Fruit fly (Drosophila melanogaster) whole organism, embryonic: ENCODE results near the gene CG13081.

Experiments
- Aef1 ChIP-seq: fragments of 200-800 bp; sonication (Bioruptor generic); IDR thresholded peaks from 3 replicates; pipeline ENCODE4 v1.3.6; 2022; ENCODE audit warnings: missing biosample characterization, missing genetic modification characterization
- CG10321 ChIP-seq: fragments of 200-800 bp; sonication (Bioruptor generic); IDR thresholded peaks from 2 replicates; pipeline ENCODE4 v1.3.6; 2022; ENCODE audit warnings: missing biosample characterization, missing genetic modification characterization
- CG10462 ChIP-seq: fragments of 200-800 bp; sonication (Bioruptor generic); optimal IDR thresholded peaks from 2 replicates; lab custom pipeline; 2016; ENCODE audit warnings: missing biosample characterization, missing genetic modification characterization
- CG10959 ChIP-seq: fragments of 200-800 bp; sonication (Bioruptor generic); IDR thresholded peaks from 2 replicates; pipeline ENCODE4 v1.3.6; 2022; ENCODE audit warnings: missing biosample characterization, missing genetic modification characterization
- CG11247 ChIP-seq: fragments of 200-800 bp; sonication (Bioruptor generic); IDR thresholded peaks from 2 replicates; pipeline ENCODE4 v1.3.6; 2022; ENCODE audit warnings: missing biosample characterization, missing genetic modification characterization
- CG11696 ChIP-seq: fragments of 200-800 bp; sonication (Bioruptor generic); IDR thresholded peaks from 2 replicates; pipeline ENCODE4 v1.3.6; 2022; ENCODE audit warnings: missing biosample characterization, missing genetic modification characterization
- CG13775 ChIP-seq: fragments of 200-800 bp; sonication (Bioruptor generic); optimal IDR thresholded peaks from 3 replicates; lab custom pipeline; 2017; ENCODE audit warnings: missing biosample characterization, mild to moderate bottlenecking, missing genetic modification characterization
- CG14014 ChIP-seq: fragments of 200-800 bp; sonication (Bioruptor generic); IDR thresholded peaks from 2 replicates; pipeline ENCODE4 v1.3.6; 2022; ENCODE audit warnings: missing biosample characterization, missing genetic modification characterization
- CG15269 ChIP-seq: fragments of 200-800 bp; sonication (Bioruptor generic); optimal IDR thresholded peaks from 2 replicates; lab custom pipeline; 2018; ENCODE audit warnings: missing biosample characterization, mild to moderate bottlenecking, missing genetic modification characterization, moderate library complexity
- CG16815 ChIP-seq: fragments of 200-800 bp; sonication (Bioruptor generic); optimal IDR thresholded peaks from 3 replicates; lab custom pipeline; 2017; ENCODE audit warnings: missing biosample characterization, mild to moderate bottlenecking, missing genetic modification characterization
- CG30431 ChIP-seq: fragments of 200-800 bp; sonication (Bioruptor generic); optimal IDR thresholded peaks from 2 replicates; lab custom pipeline; 2017; ENCODE audit warnings: missing biosample characterization, missing genetic modification characterization
- CG4282 ChIP-seq: fragments of 200-800 bp; sonication (Bioruptor generic); optimal IDR thresholded peaks from 2 replicates; lab custom pipeline; 2016; ENCODE audit warnings: missing biosample characterization, missing genetic modification characterization
- CG4328 ChIP-seq: fragments of 200-800 bp; sonication (Bioruptor generic); optimal IDR thresholded peaks from 3 replicates; lab custom pipeline; 2017; ENCODE audit warnings: missing biosample characterization, missing genetic modification reagents, missing genetic modification characterization
- CG6272 ChIP-seq: fragments of 200-800 bp; sonication (Bioruptor generic); IDR thresholded peaks from 2 replicates; pipeline ENCODE4 v1.3.6; 2022; ENCODE audit warnings: missing biosample characterization, missing genetic modification characterization
- CG6689 ChIP-seq: fragments of 200-800 bp; sonication (Bioruptor generic); IDR thresholded peaks from 2 replicates; pipeline ENCODE4 v1.3.6; 2022; ENCODE audit warnings: missing biosample characterization, missing genetic modification characterization
- Camta ChIP-seq: fragments of 200-800 bp; sonication (Bioruptor generic); optimal IDR thresholded peaks from 2 replicates; lab custom pipeline; 2016; ENCODE audit warnings: missing biosample characterization, missing genetic modification characterization
- D ChIP-seq, 2 experiments: fragments of 200-800 bp in 1 of 2; fragments of >200 bp in 1 of 2; sonication (Bioruptor generic) in 1 of 2; optimal IDR thresholded peaks; 2 replicates in 1 of 2; 3 replicates in 1 of 2; lab custom pipeline; 2017; ENCODE audit warnings: mild to moderate bottlenecking in 1 of 2, missing biosample characterization in 1 of 2, missing genetic modification characterization in 1 of 2, missing genetic modification reagents in 1 of 2
- D19A ChIP-seq: fragments of 200-800 bp; optimal IDR thresholded peaks from 3 replicates; lab custom pipeline; 2019; ENCODE audit warnings: missing biosample characterization, mild to moderate bottlenecking, missing genetic modification characterization, moderate library complexity
- Doc3 ChIP-seq: fragments of 200-800 bp; sonication (Bioruptor generic); IDR thresholded peaks from 3 replicates; pipeline ENCODE4 v1.3.6; 2022; ENCODE audit warnings: missing biosample characterization, missing genetic modification characterization; ENCODE audit not compliant: partially characterized antibody
- Eip74EF ChIP-seq, 2 experiments: fragments of 200-800 bp in 1 of 2; fragments of >200 bp in 1 of 2; sonication (Bioruptor generic) in 1 of 2; optimal IDR thresholded peaks; 2 replicates each; lab custom pipeline; 2017 to 2019; ENCODE audit warnings: missing biosample characterization in 2 of 2, missing genetic modification characterization in 2 of 2, mild to moderate bottlenecking in 1 of 2, moderate library complexity in 1 of 2
- Gug ChIP-seq: fragments of 200-800 bp; sonication (Bioruptor generic); IDR thresholded peaks from 4 replicates; pipeline ENCODE4 v1.3.6; 2022; ENCODE audit warnings: missing biosample characterization, missing genetic modification characterization
- HHEX ChIP-seq: fragments of 200-800 bp; sonication (Bioruptor generic); optimal IDR thresholded peaks from 3 replicates; lab custom pipeline; 2017; ENCODE audit warnings: missing biosample characterization, mild to moderate bottlenecking, missing genetic modification characterization, missing genetic modification reagents
- HLHmδ ChIP-seq: fragments of 200-800 bp; sonication (Bioruptor generic); optimal IDR thresholded peaks from 2 replicates; lab custom pipeline; 2018; ENCODE audit warnings: missing biosample characterization, mild to moderate bottlenecking, missing genetic modification characterization, moderate library complexity
- HmgZ ChIP-seq: fragments of 200-800 bp; sonication (Bioruptor generic); optimal IDR thresholded peaks from 2 replicates; lab custom pipeline; 2018; ENCODE audit warnings: missing biosample characterization, mild to moderate bottlenecking, missing genetic modification characterization
- Hr39 ChIP-seq: fragments of >200 bp; optimal IDR thresholded peaks from 2 replicates; lab custom pipeline; 2017
- Myb ChIP-seq: fragments of 200-800 bp; sonication (Bioruptor generic); optimal IDR thresholded peaks from 2 replicates; lab custom pipeline; 2016; ENCODE audit warnings: missing biosample characterization, missing genetic modification characterization
- NFAT ChIP-seq: fragments of 200-800 bp; sonication (Bioruptor generic); IDR thresholded peaks from 2 replicates; pipeline ENCODE4 v1.3.6; 2022; ENCODE audit warnings: missing biosample characterization, missing genetic modification characterization
- Opbp ChIP-seq: fragments of 200-800 bp; sonication (Bioruptor generic); IDR thresholded peaks from 3 replicates; pipeline ENCODE4 v1.3.6; 2022; ENCODE audit warnings: missing biosample characterization, missing genetic modification characterization; ENCODE audit not compliant: partially characterized antibody
- ac ChIP-seq: fragments of 200-800 bp; sonication (Bioruptor generic); optimal IDR thresholded peaks from 3 replicates; lab custom pipeline; 2017; ENCODE audit warnings: missing biosample characterization, mild to moderate bottlenecking, missing genetic modification characterization
- al ChIP-seq: fragments of 200-800 bp; sonication (Bioruptor generic); IDR thresholded peaks from 2 replicates; pipeline ENCODE4 v1.3.6; 2022; ENCODE audit warnings: missing biosample characterization, missing genetic modification characterization
- aop ChIP-seq: fragments of 200-800 bp; sonication (Bioruptor generic); IDR thresholded peaks from 2 replicates; pipeline ENCODE4 v1.3.6; 2022; ENCODE audit warnings: missing biosample characterization, missing genetic modification characterization
- corto ChIP-seq: fragments of 200-800 bp; sonication (Bioruptor generic); optimal IDR thresholded peaks from 2 replicates; lab custom pipeline; 2016; ENCODE audit warnings: missing biosample characterization, mild to moderate bottlenecking, missing genetic modification characterization, moderate library complexity
- crol ChIP-seq: fragments of 200-800 bp; sonication (Bioruptor generic); IDR thresholded peaks from 2 replicates; pipeline ENCODE4 v1.3.6; 2022; ENCODE audit warnings: missing biosample characterization, missing genetic modification characterization
- dm ChIP-seq: fragments of 200-800 bp; sonication (Bioruptor generic); optimal IDR thresholded peaks from 3 replicates; lab custom pipeline; 2016; ENCODE audit warnings: missing biosample characterization, missing genetic modification characterization
- fd96Cb ChIP-seq: fragments of 200-800 bp; sonication (Bioruptor generic); optimal IDR thresholded peaks from 2 replicates; lab custom pipeline; 2018; ENCODE audit warnings: missing biosample characterization, mild to moderate bottlenecking, missing genetic modification characterization, moderate library complexity
- gro ChIP-seq: fragments of 200-800 bp; sonication (Bioruptor generic); optimal IDR thresholded peaks from 2 replicates; lab custom pipeline; 2016; ENCODE audit warnings: missing biosample characterization, missing genetic modification characterization
- jigr1 ChIP-seq: fragments of 200-800 bp; sonication (Bioruptor generic); IDR thresholded peaks from 3 replicates; pipeline ENCODE4 v1.3.6; 2022; ENCODE audit warnings: missing biosample characterization, missing genetic modification characterization
- jing ChIP-seq: fragments of 200-800 bp; sonication (Bioruptor generic); optimal IDR thresholded peaks from 2 replicates; lab custom pipeline; 2018; ENCODE audit warnings: missing biosample characterization, mild to moderate bottlenecking, missing genetic modification characterization
- jumu ChIP-seq: fragments of 200-800 bp; sonication (Bioruptor generic); optimal IDR thresholded peaks from 3 replicates; lab custom pipeline; 2016; ENCODE audit warnings: missing biosample characterization, missing genetic modification characterization
- lmd ChIP-seq: fragments of 200-800 bp; sonication (Bioruptor generic); IDR thresholded peaks from 2 replicates; pipeline ENCODE4 v1.3.6; 2022; ENCODE audit warnings: missing biosample characterization, missing genetic modification characterization
- nau ChIP-seq: fragments of 200-800 bp; sonication (Bioruptor generic); optimal IDR thresholded peaks from 3 replicates; lab custom pipeline; 2017; ENCODE audit warnings: missing biosample characterization, mild to moderate bottlenecking, missing genetic modification characterization, missing genetic modification reagents
- nmo ChIP-seq: fragments of 200-800 bp; sonication (Bioruptor generic); optimal IDR thresholded peaks from 2 replicates; lab custom pipeline; 2018; ENCODE audit warnings: missing biosample characterization, mild to moderate bottlenecking, missing genetic modification characterization, moderate library complexity
- oc ChIP-seq: fragments of 200-800 bp; sonication (Bioruptor generic); optimal IDR thresholded peaks from 2 replicates; lab custom pipeline; 2018; ENCODE audit warnings: missing biosample characterization, mild to moderate bottlenecking, missing genetic modification characterization, moderate library complexity
- pita ChIP-seq: fragments of 200-800 bp; sonication (Bioruptor generic); optimal IDR thresholded peaks from 2 replicates; lab custom pipeline; 2017; ENCODE audit warnings: missing biosample characterization, mild to moderate bottlenecking, missing genetic modification characterization
- sens ChIP-seq: fragments of 200-800 bp; sonication (Bioruptor generic); peaks from one replicate; lab custom pipeline; 2016; ENCODE audit warnings: missing biosample characterization, missing genetic modification characterization
- sim ChIP-seq: fragments of 200-800 bp; sonication (Bioruptor generic); IDR thresholded peaks from 2 replicates; pipeline ENCODE4 v1.3.6; 2022; ENCODE audit warnings: missing biosample characterization, missing genetic modification characterization
- slou ChIP-seq: fragments of 200-800 bp; sonication (Bioruptor generic); optimal IDR thresholded peaks from 3 replicates; lab custom pipeline; 2016; ENCODE audit warnings: missing biosample characterization, missing genetic modification characterization
- tap ChIP-seq: fragments of 200-800 bp; optimal IDR thresholded peaks from 3 replicates; lab custom pipeline; 2019; ENCODE audit warnings: missing biosample characterization, mild to moderate bottlenecking, missing genetic modification characterization, moderate library complexity
- ttk ChIP-seq: fragments of 200-800 bp; sonication (Bioruptor generic); IDR thresholded peaks from 2 replicates; pipeline ENCODE4 v2.1.2; 2022; ENCODE audit warnings: missing biosample characterization, missing genetic modification characterization
- unc-4 ChIP-seq: fragments of 200-800 bp; sonication (Bioruptor generic); IDR thresholded peaks from 2 replicates; pipeline ENCODE4 v1.3.6; 2022; ENCODE audit warnings: missing biosample characterization, missing genetic modification characterization; ENCODE audit not compliant: partially characterized antibody
- usp ChIP-seq: fragments of >200 bp; optimal IDR thresholded peaks from 2 replicates; lab custom pipeline; 2017; ENCODE audit warnings: missing biosample characterization, missing genetic modification characterization
- vvl ChIP-seq: fragments of 200-800 bp; sonication (Bioruptor generic); IDR thresholded peaks from 2 replicates; pipeline ENCODE4 v1.3.6; 2022; ENCODE audit warnings: missing biosample characterization, missing genetic modification characterization

The CG13081 gene

dm6 chr2L:19518636-19519086, 21.7 kb upstream of the CG13081 start, which contains the start of gene CG10132 (continued):
- no peak for TF ChIP-seq ac
- TF ChIP-seq fd96Cb (tag; lab: Kevin White, UChicago), result no peak
- TF ChIP-seq vvl, result no peak
- no peak for TF ChIP-seq lmd (GFP tag; lab: Robert Waterston, UW)
- no peak for TF ChIP-seq jing (GFP tag; lab: Kevin White, UChicago)
- peak; percentile 66 for TF ChIP-seq sens (GFP tag; lab: Kevin White, UChicago)
- no peak for TF ChIP-seq Camta (GFP tag; lab: Kevin White, UChicago)
- no peak for TF ChIP-seq CG4328 (GFP tag; lab: Kevin White, UChicago)
- TF ChIP-seq CG16815 (GFP tag; lab: Kevin White, UChicago), result no peak
- no peak for TF ChIP-seq al (GFP tag; lab: Robert Waterston, UW)
- TF ChIP-seq CG10462 (GFP tag; lab: Kevin White, UChicago), result no peak
- no peak for TF ChIP-seq CG10959 (GFP tag; lab: Robert Waterston, UW)
- TF ChIP-seq Doc3, result no peak; the same call in 2 of the 3 replicates
- TF ChIP-seq D19A (tag; lab: Kevin White, UChicago), result no peak
- TF ChIP-seq CG6689 (GFP tag; lab: Robert Waterston, UW), result no peak
- TF ChIP-seq CG13775 (GFP tag; lab: Kevin White, UChicago), result no peak
- no peak for TF ChIP-seq gro (GFP tag; lab: Kevin White, UChicago)
- TF ChIP-seq pita, result no peak
- no peak for TF ChIP-seq CG15269
- no peak for TF ChIP-seq CG11247 (GFP tag; lab: Robert Waterston, UW)
- no peak for TF ChIP-seq NFAT
- TF ChIP-seq crol (GFP tag; lab: Robert Waterston, UW), result peak; percentile 89
- TF ChIP-seq Hr39 (lab: Kevin White, UChicago), result no peak
- no peak for TF ChIP-seq dm
- peak; percentile 86 for TF ChIP-seq Myb (GFP tag; lab: Kevin White, UChicago)
- TF ChIP-seq sim (GFP tag; lab: Robert Waterston, UW), result no peak
- TF ChIP-seq Gug (GFP tag; lab: Robert Waterston, UW), result no peak
- TF ChIP-seq nmo (GFP tag; lab: Kevin White, UChicago), result no peak
- TF ChIP-seq aop (GFP tag; lab: Robert Waterston, UW), result no peak
- no peak for TF ChIP-seq CG10321
- TF ChIP-seq CG6272, result no peak
- TF ChIP-seq CG4282 (GFP tag; lab: Kevin White, UChicago), result no peak
- TF ChIP-seq D (optimal IDR thresholded peaks at IDR 0.05; lab: Kevin White, UChicago), result no peak
- TF ChIP-seq D (GFP tag; optimal IDR thresholded peaks at IDR 0.05; lab: Kevin White, UChicago), result no peak
- no peak for TF ChIP-seq Aef1 (GFP tag; lab: Robert Waterston, UW)
- TF ChIP-seq HHEX (GFP tag; lab: Kevin White, UChicago), result no peak
- 0 out of 3 replicates have a peak, but pooled peaks have one; percentile 13 for TF ChIP-seq Opbp (GFP tag; lab: Robert Waterston, UW)
- TF ChIP-seq CG30431, result no peak
- TF ChIP-seq ttk, result no peak
- TF ChIP-seq slou (GFP tag; lab: Kevin White, UChicago), result no peak
- TF ChIP-seq CG11696 (GFP tag; lab: Robert Waterston, UW), result no peak
- no peak for TF ChIP-seq usp (GFP tag; lab: Kevin White, UChicago)
- TF ChIP-seq HLHmδ (GFP tag; lab: Kevin White, UChicago), result no peak
- no peak for TF ChIP-seq jumu (GFP tag; lab: Kevin White, UChicago)
- TF ChIP-seq nau (GFP tag; lab: Kevin White, UChicago), result no peak
- TF ChIP-seq tap (tag; lab: Kevin White, UChicago), result no peak
- no peak for TF ChIP-seq jigr1 (GFP tag; lab: Robert Waterston, UW)
- TF ChIP-seq Eip74EF (GFP tag; optimal IDR thresholded peaks at IDR 0.05; lab: Kevin White, UChicago), result no peak
- no peak for TF ChIP-seq oc (tag; lab: Kevin White, UChicago)
- peak; percentile 46; the same call in 1 of the 2 replicates for TF ChIP-seq unc-4 (GFP tag; lab: Robert Waterston, UW)
- TF ChIP-seq HmgZ (tag; lab: Kevin White, UChicago), result no peak
- no peak for TF ChIP-seq CG14014 (GFP tag; lab: Robert Waterston, UW)
- no peak for TF ChIP-seq corto (GFP tag; lab: Kevin White, UChicago)
